Worm (Caenorhabditis elegans) whole organism, midembryonic: ENCODE measurements around the gene dpy-4.

Experiments used
- flt-1 ChIP-seq: fragments of 200-800 bp; sonication (Bioruptor generic); IDR thresholded peaks from 2 replicates; pipeline ENCODE4 v1.3.6; 2022; ENCODE audit warnings: missing genetic modification characterization, missing compliant biosample characterization
- klf-2 ChIP-seq: fragments of 200-800 bp; sonication (Bioruptor generic); conservative IDR thresholded peaks from 2 replicates; pipeline ENCODE4 v1.3.6; 2022; ENCODE audit warnings: missing genetic modification reagents, missing genetic modification characterization, missing compliant biosample characterization
- med-1 ChIP-seq: sonication (generic microtip); optimal IDR thresholded peaks from 2 replicates; lab custom pipeline; 2017; ENCODE audit warnings: missing genetic modification characterization, mild to moderate bottlenecking, missing compliant biosample characterization, antibody characterized with exemption, missing genetic modification reagents; ENCODE audit not compliant: insufficient read depth
- ztf-23 ChIP-seq: fragments of 200-800 bp; sonication (Bioruptor generic); IDR thresholded peaks from 2 replicates; pipeline ENCODE4 v1.3.6; 2022; ENCODE audit warnings: missing genetic modification reagents, missing genetic modification characterization, missing compliant biosample characterization
- ztf-29 ChIP-seq: fragments of 200-800 bp; sonication (Bioruptor generic); IDR thresholded peaks from 2 replicates; pipeline ENCODE4 v1.3.6; 2022; ENCODE audit warnings: missing genetic modification reagents, missing genetic modification characterization, missing compliant biosample characterization

DNA sequence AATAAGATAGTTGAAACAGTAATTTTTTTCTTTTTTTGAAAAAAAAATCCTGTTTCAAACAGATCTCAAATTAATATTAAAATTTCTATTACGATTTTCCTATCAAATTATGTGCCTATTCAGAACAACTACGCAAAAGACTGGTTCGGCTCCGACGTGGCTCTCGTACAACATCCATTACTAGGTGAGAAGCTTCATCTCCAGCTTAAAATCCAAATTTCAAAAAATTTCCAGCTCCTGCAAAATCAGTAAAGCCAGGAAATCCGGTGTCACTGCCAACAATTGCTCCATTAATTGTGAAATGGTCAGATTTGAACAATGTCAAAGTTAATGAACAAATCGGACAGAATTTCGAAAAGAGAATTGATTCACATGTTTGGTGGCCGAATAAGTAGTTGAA lies 32.8 kb downstream of the dpy-4 start:
- TF ChIP-seq flt-1 (GFP tag; lab: Robert Waterston, UW) (no peak), med-1 (GFP tag; lab: Kevin White, UChicago) (no peak), ztf-23 (GFP tag; lab: Robert Waterston, UW) (no peak), klf-2 (GFP tag; lab: Robert Waterston, UW) (no peak), ztf-29 (GFP tag; lab: Robert Waterston, UW) (no peak)
